Worm (Caenorhabditis elegans) whole organism, L3 larva: ENCODE results near the gene ZK470.2.

Experiments used
- ceh-16 ChIP-seq: sonication (generic microtip); optimal IDR thresholded peaks from 2 replicates; lab custom pipeline; 2017; ENCODE audit warnings: missing biosample characterization, missing genetic modification characterization
- ceh-28 ChIP-seq: fragments of 150-350 bp; optimal IDR thresholded peaks from 2 replicates; lab custom pipeline; 2014; ENCODE audit warnings: missing biosample characterization, missing genetic modification reagents, missing genetic modification characterization
- jun-1 ChIP-seq: fragments of 150-350 bp; optimal IDR thresholded peaks from 2 replicates; lab custom pipeline; 2014; ENCODE audit warnings: missing biosample characterization, missing genetic modification reagents, missing genetic modification characterization
- lin-15B ChIP-seq: fragments of 150-350 bp; optimal IDR thresholded peaks from 2 replicates; lab custom pipeline; 2014; ENCODE audit warnings: missing biosample characterization, missing genetic modification characterization
- nhr-77 ChIP-seq: fragments of 150-350 bp; optimal IDR thresholded peaks from 2 replicates; lab custom pipeline; 2014; ENCODE audit warnings: missing biosample characterization, missing genetic modification characterization

DNA sequence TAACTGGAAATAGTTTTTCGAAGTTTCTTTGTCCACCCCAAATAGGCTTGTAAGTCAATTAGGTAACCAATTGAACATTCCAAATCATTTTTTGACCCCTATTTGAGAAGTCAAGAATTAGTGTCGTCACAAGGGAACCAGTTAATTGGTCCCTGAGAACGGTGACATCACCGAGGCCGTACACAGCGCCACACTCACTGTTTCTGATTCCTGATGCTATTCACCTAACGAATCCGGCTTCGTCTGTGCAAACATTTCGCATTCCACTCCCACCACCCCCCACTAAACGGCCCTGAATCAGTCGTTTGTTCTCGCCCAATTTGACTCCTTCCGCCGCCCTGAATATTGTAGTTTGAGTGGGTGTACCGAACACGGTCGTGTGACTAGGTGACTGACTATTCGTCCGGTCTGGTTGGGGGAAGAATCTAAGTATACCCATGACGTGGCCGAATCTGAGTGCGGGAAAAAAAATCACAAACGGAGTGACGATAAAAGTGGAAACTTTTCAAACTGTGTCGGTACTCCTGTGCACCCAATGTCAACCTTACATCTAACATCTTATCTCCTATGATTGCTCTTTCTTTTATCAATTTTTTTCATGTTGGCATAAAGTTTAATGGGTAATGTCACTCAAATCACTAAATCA lies 9.3 kb downstream of the ZK470.2 start:
- TF ChIP-seq lin-15B (tag; lab: Kevin White, UChicago) (no peak), ceh-16 (tag; lab: Kevin White, UChicago) (no peak), jun-1 (tag; lab: Kevin White, UChicago) (peak; percentile 53), nhr-77 (tag; lab: Kevin White, UChicago) (no peak), ceh-28 (tag; lab: Kevin White, UChicago) (no peak)
